Fruit fly (Drosophila melanogaster) whole organism, pupa: ENCODE data around the gene Gbeta5.

Source experiments
- CG9948 ChIP-seq: fragments of 200-800 bp; sonication (Bioruptor generic); optimal IDR thresholded peaks from 2 replicates; lab custom pipeline; 2018; ENCODE audit warnings: missing biosample characterization, mild to moderate bottlenecking, missing genetic modification characterization, moderate library complexity
- Snoo ChIP-seq: fragments of 200-800 bp; sonication (Bioruptor generic); optimal IDR thresholded peaks from 3 replicates; lab custom pipeline; 2017; ENCODE audit warnings: missing biosample characterization, mild to moderate bottlenecking, missing genetic modification characterization, inconsistent platforms
- rn ChIP-seq: fragments of 200-800 bp; sonication (Bioruptor generic); IDR thresholded peaks from 2 replicates; pipeline ENCODE4 v1.3.6; 2022; ENCODE audit warnings: missing biosample characterization, missing genetic modification characterization

- TF ChIP-seq CG9948 (tag; lab: Kevin White, UChicago) (no peak), Snoo (tag; lab: Kevin White, UChicago) (no peak), rn (GFP tag; lab: Robert Waterston, UW) (no peak)
Observed at dm6 chrX:8142067-8142462, 10.0 kb downstream of the Gbeta5 start, which contains the start of gene Smox.
